Fruit fly (Drosophila melanogaster): Measurements from ENCODE around the gene CG13305.
A peak's percentile ranks its signal among the peaks of the same experiment; 100 is the strongest.

Gene CG13305

dm6 chr3L:8684419-8685081 lies 37.9 kb upstream of the CG13305 start:
- no peak for TF ChIP-seq B-H2 (GFP tag; optimal IDR thresholded peaks at IDR 0.05)
- TF ChIP-seq Hmr (GFP tag; optimal IDR thresholded peaks at IDR 0.05): peak; percentile 7
- TF ChIP-seq tx (GFP tag; optimal IDR thresholded peaks at IDR 0.05): no peak
- TF ChIP-seq crp (GFP tag; optimal IDR thresholded peaks at IDR 0.05): no peak
- TF ChIP-seq CG10431 (GFP tag; optimal IDR thresholded peaks at IDR 0.05): no peak
- no peak for TF ChIP-seq CG15479 (GFP tag; optimal IDR thresholded peaks at IDR 0.05)
- TF ChIP-seq Ets65A (GFP tag): peak; percentile 24
- 0 out of 2 replicates have a peak, but pooled peaks have one; percentile 15 for TF ChIP-seq slbo (GFP tag; IDR thresholded peaks at IDR 0.05)
- no peak for TF ChIP-seq CG12659 (GFP tag; optimal IDR thresholded peaks at IDR 0.05)
- peak; percentile 19 for TF ChIP-seq CG2120 (GFP tag; optimal IDR thresholded peaks at IDR 0.05)
- TF ChIP-seq ab (GFP tag; optimal IDR thresholded peaks at IDR 0.05): no peak
- 0 out of 2 replicates have a peak, but pooled peaks have one; percentile 20 for TF ChIP-seq Atf6 (GFP tag; IDR thresholded peaks at IDR 0.05)
- peak; percentile 30 for TF ChIP-seq caup (GFP tag; optimal IDR thresholded peaks at IDR 0.05; ENCODE audit: severe bottlenecking)
- TF ChIP-seq CG6175 (GFP tag; IDR thresholded peaks at IDR 0.05): peak; percentile 66; the same call in 2 of the 3 replicates
- TF ChIP-seq CG6689 (GFP tag; IDR thresholded peaks at IDR 0.05): no peak
- no peak for TF ChIP-seq CG34376 (GFP tag; optimal IDR thresholded peaks at IDR 0.05)
- TF ChIP-seq CG13894 (tag; optimal IDR thresholded peaks at IDR 0.05): no peak
- no peak for TF ChIP-seq CG11695 (GFP tag; IDR thresholded peaks at IDR 0.05)
- 0 out of 3 replicates have a peak, but pooled peaks have one; percentile 41 for TF ChIP-seq otp (GFP tag; IDR thresholded peaks at IDR 0.05)
- TF ChIP-seq lbe (GFP tag; optimal IDR thresholded peaks at IDR 0.05): no peak
- TF ChIP-seq Gug (GFP tag; IDR thresholded peaks at IDR 0.05): no peak
- TF ChIP-seq br (optimal IDR thresholded peaks at IDR 0.05): no peak
- TF ChIP-seq CG1647 (GFP tag; optimal IDR thresholded peaks at IDR 0.05): no peak
- peak; percentile 38; the same call in 1 of the 2 replicates for TF ChIP-seq CG14014 (GFP tag; IDR thresholded peaks at IDR 0.05)
- TF ChIP-seq CG16815 (GFP tag; optimal IDR thresholded peaks at IDR 0.05): no peak
- peak; percentile 42 for TF ChIP-seq sd (tag; optimal IDR thresholded peaks at IDR 0.05)
- TF ChIP-seq CG12769 (tag; optimal IDR thresholded peaks at IDR 0.05): peak; percentile 29
- peak; percentile 0 for TF ChIP-seq lab (GFP tag; optimal IDR thresholded peaks at IDR 0.05)
- peak; percentile 50; the same call in 1 of the 2 replicates for TF ChIP-seq NFAT (GFP tag; IDR thresholded peaks at IDR 0.05)
- no peak for TF ChIP-seq ham (GFP tag; IDR thresholded peaks at IDR 0.05)
- TF ChIP-seq Dbx (GFP tag; IDR thresholded peaks at IDR 0.05): 0 out of 3 replicates have a peak, but pooled peaks have one; percentile 41
- TF ChIP-seq crol (GFP tag; IDR thresholded peaks at IDR 0.05): peak; percentile 76
- TF ChIP-seq CG6765 (GFP tag; optimal IDR thresholded peaks at IDR 0.05): no peak
- TF ChIP-seq CG12071 (GFP tag; optimal IDR thresholded peaks at IDR 0.05): peak; percentile 1
- no peak for TF ChIP-seq Spps (tag; optimal IDR thresholded peaks at IDR 0.05)
- TF ChIP-seq disco-r (GFP tag; optimal IDR thresholded peaks at IDR 0.05): no peak
- peak; percentile 7 for TF ChIP-seq CG12391 (tag; optimal IDR thresholded peaks at IDR 0.05)
- TF ChIP-seq row (GFP tag; IDR thresholded peaks at IDR 0.05): 0 out of 3 replicates have a peak, but pooled peaks have one; percentile 5
- no peak for TF ChIP-seq CoRest (tag; optimal IDR thresholded peaks at IDR 0.05)
- no peak for TF ChIP-seq stwl (tag; optimal IDR thresholded peaks at IDR 0.05)
- TF ChIP-seq wek (GFP tag; optimal IDR thresholded peaks at IDR 0.05): no peak
- TF ChIP-seq CG11696 (GFP tag; IDR thresholded peaks at IDR 0.05): peak; percentile 9; the same call in 1 of the 2 replicates
- TF ChIP-seq btn (GFP tag; optimal IDR thresholded peaks at IDR 0.05): no peak
- no peak for TF ChIP-seq kah (GFP tag; optimal IDR thresholded peaks at IDR 0.05)
- TF ChIP-seq chinmo (GFP tag; IDR thresholded peaks at IDR 0.05; ENCODE audit: partially characterized antibody): 0 out of 4 replicates have a peak, but pooled peaks have one; percentile 73
- TF ChIP-seq Neu2 (GFP tag; optimal IDR thresholded peaks at IDR 0.05; ENCODE audit: borderline replicate concordance): no peak
- no peak for TF ChIP-seq CG4328 (GFP tag; optimal IDR thresholded peaks at IDR 0.05)
- TF ChIP-seq CG18262 (tag; optimal IDR thresholded peaks at IDR 0.05): no peak
